Fruit fly (Drosophila melanogaster) whole organism, pupa: ENCODE data around the gene CG14837.

ENCODE experiments used
- CG10348 ChIP-seq: fragments of 200-800 bp; sonication (Bioruptor generic); IDR thresholded peaks from 2 replicates; pipeline ENCODE4 v1.3.6; 2022; ENCODE audit warnings: missing biosample characterization, missing genetic modification characterization
- CG12605 ChIP-seq: fragments of 200-800 bp; sonication (Bioruptor generic); IDR thresholded peaks from 2 replicates; pipeline ENCODE4 v1.3.6; 2022; ENCODE audit warnings: missing biosample characterization, missing genetic modification characterization
- CG13204 ChIP-seq: fragments of 200-800 bp; sonication (Bioruptor generic); optimal IDR thresholded peaks from 2 replicates; lab custom pipeline; 2018; ENCODE audit warnings: missing biosample characterization, mild to moderate bottlenecking, missing genetic modification characterization, moderate library complexity
- CG14655 ChIP-seq: fragments of 200-800 bp; sonication (Bioruptor generic); optimal IDR thresholded peaks from 3 replicates; lab custom pipeline; 2017; ENCODE audit warnings: mild to moderate bottlenecking, missing biosample characterization, missing genetic modification reagents, missing genetic modification characterization
- CG15710 ChIP-seq: fragments of 200-800 bp; sonication (Bioruptor generic); optimal IDR thresholded peaks from 2 replicates; lab custom pipeline; 2018; ENCODE audit warnings: missing biosample characterization, mild to moderate bottlenecking, missing genetic modification characterization, moderate library complexity
- CG17806 ChIP-seq: fragments of 200-800 bp; sonication (Bioruptor generic); optimal IDR thresholded peaks from 2 replicates; lab custom pipeline; 2018; ENCODE audit warnings: missing biosample characterization, mild to moderate bottlenecking, missing genetic modification characterization, moderate library complexity
- CG32121 ChIP-seq: fragments of 200-800 bp; sonication (Bioruptor generic); IDR thresholded peaks from 2 replicates; pipeline ENCODE4 v1.3.6; 2022; ENCODE audit warnings: missing biosample characterization, missing genetic modification characterization
- CG34367 ChIP-seq: fragments of 200-800 bp; sonication (Bioruptor generic); optimal IDR thresholded peaks from 2 replicates; lab custom pipeline; 2018; ENCODE audit warnings: missing biosample characterization, mild to moderate bottlenecking, missing genetic modification characterization
- CG4496 ChIP-seq: fragments of 200-800 bp; sonication (Bioruptor generic); IDR thresholded peaks from 3 replicates; pipeline ENCODE4 v1.3.6; 2022; ENCODE audit warnings: missing biosample characterization, missing genetic modification characterization
- CG8159 ChIP-seq: fragments of 200-800 bp; sonication (Bioruptor generic); optimal IDR thresholded peaks from 3 replicates; lab custom pipeline; 2018; ENCODE audit warnings: missing biosample characterization, mild to moderate bottlenecking, missing genetic modification characterization, moderate library complexity
- CG8301 ChIP-seq: fragments of 200-800 bp; sonication (Bioruptor generic); optimal IDR thresholded peaks from 2 replicates; lab custom pipeline; 2018; ENCODE audit warnings: missing biosample characterization, mild to moderate bottlenecking, missing genetic modification characterization
- CG9948 ChIP-seq: fragments of 200-800 bp; sonication (Bioruptor generic); optimal IDR thresholded peaks from 2 replicates; lab custom pipeline; 2018; ENCODE audit warnings: missing biosample characterization, mild to moderate bottlenecking, missing genetic modification characterization, moderate library complexity
- D1 ChIP-seq: fragments of 200-800 bp; sonication (Bioruptor generic); optimal IDR thresholded peaks from 2 replicates; lab custom pipeline; 2018; ENCODE audit warnings: missing biosample characterization, mild to moderate bottlenecking, missing genetic modification characterization, moderate library complexity
- EcR ChIP-seq: fragments of 200-800 bp; sonication (Bioruptor generic); optimal IDR thresholded peaks from 3 replicates; lab custom pipeline; 2019; ENCODE audit warnings: missing biosample characterization, missing genetic modification characterization, mild to moderate bottlenecking, moderate library complexity, missing genetic modification reagents
- Ets98B ChIP-seq: fragments of 200-800 bp; sonication (Bioruptor generic); IDR thresholded peaks from 2 replicates; pipeline ENCODE4 v1.3.6; 2022; ENCODE audit warnings: missing biosample characterization, missing genetic modification characterization
- Pif1A ChIP-seq: fragments of 200-800 bp; sonication (Bioruptor generic); optimal IDR thresholded peaks from 3 replicates; lab custom pipeline; 2016; ENCODE audit warnings: missing biosample characterization, missing genetic modification characterization
- Pif1B ChIP-seq: fragments of 200-800 bp; sonication (Bioruptor generic); optimal IDR thresholded peaks from 3 replicates; lab custom pipeline; 2016; ENCODE audit warnings: missing biosample characterization, missing genetic modification characterization
- Snoo ChIP-seq: fragments of 200-800 bp; sonication (Bioruptor generic); optimal IDR thresholded peaks from 3 replicates; lab custom pipeline; 2017; ENCODE audit warnings: missing biosample characterization, mild to moderate bottlenecking, missing genetic modification characterization, inconsistent platforms
- fd96Ca ChIP-seq: fragments of 200-800 bp; sonication (Bioruptor generic); IDR thresholded peaks from 3 replicates; pipeline ENCODE4 v1.3.6; 2022; ENCODE audit warnings: missing biosample characterization, missing genetic modification characterization
- gl ChIP-seq: fragments of 200-800 bp; sonication (Bioruptor generic); optimal IDR thresholded peaks from 2 replicates; lab custom pipeline; 2018; ENCODE audit warnings: missing biosample characterization, mild to moderate bottlenecking, missing genetic modification characterization
- rn ChIP-seq: fragments of 200-800 bp; sonication (Bioruptor generic); IDR thresholded peaks from 2 replicates; pipeline ENCODE4 v1.3.6; 2022; ENCODE audit warnings: missing biosample characterization, missing genetic modification characterization

Gene CG14837

DNA sequence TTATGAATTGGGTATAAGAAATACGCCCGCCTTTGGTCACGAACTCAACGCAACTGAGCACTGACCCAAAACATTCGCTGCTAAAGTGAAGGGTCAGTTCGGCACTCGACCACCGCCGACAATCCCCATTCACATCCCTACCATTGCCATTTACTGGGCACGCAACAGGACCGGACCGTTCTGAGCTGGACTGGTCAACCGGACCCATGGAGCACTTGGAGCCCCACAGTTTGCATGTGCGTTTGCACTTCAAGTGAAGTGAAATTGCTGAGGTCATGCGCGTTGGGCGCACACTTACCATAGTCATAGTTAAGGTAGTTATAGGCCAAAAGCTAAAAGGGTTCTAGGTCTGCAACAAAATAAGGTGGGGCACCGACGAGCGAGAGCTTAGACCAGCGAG, at the start of gene CG14837:
Gene CG14837 (minus strand): TSS at position 101 of the 400 bp plus-strand sequence.
- TF ChIP-seq Pif1A (GFP tag; lab: Kevin White, UChicago) (no peak), rn (GFP tag; lab: Robert Waterston, UW) (no peak), Pif1B (GFP tag; lab: Kevin White, UChicago) (no peak), CG32121 (no peak), CG12605 (GFP tag; lab: Robert Waterston, UW) (no peak), gl (tag; lab: Kevin White, UChicago) (no peak), Snoo (tag; lab: Kevin White, UChicago) (no peak), CG15710 (tag; lab: Kevin White, UChicago) (no peak), CG4496 (GFP tag; lab: Robert Waterston, UW) (no peak), CG13204 (GFP tag; lab: Kevin White, UChicago) (no peak), D1 (tag; lab: Kevin White, UChicago) (no peak), fd96Ca (GFP tag; lab: Robert Waterston, UW) (no peak), CG14655 (no peak), CG17806 (no peak), CG34367 (tag; lab: Kevin White, UChicago) (no peak), CG10348 (GFP tag; lab: Robert Waterston, UW) (no peak), CG8301 (tag; lab: Kevin White, UChicago) (no peak), CG8159 (tag; lab: Kevin White, UChicago) (no peak), EcR (GFP tag; lab: Kevin White, UChicago) (no peak)

DNA sequence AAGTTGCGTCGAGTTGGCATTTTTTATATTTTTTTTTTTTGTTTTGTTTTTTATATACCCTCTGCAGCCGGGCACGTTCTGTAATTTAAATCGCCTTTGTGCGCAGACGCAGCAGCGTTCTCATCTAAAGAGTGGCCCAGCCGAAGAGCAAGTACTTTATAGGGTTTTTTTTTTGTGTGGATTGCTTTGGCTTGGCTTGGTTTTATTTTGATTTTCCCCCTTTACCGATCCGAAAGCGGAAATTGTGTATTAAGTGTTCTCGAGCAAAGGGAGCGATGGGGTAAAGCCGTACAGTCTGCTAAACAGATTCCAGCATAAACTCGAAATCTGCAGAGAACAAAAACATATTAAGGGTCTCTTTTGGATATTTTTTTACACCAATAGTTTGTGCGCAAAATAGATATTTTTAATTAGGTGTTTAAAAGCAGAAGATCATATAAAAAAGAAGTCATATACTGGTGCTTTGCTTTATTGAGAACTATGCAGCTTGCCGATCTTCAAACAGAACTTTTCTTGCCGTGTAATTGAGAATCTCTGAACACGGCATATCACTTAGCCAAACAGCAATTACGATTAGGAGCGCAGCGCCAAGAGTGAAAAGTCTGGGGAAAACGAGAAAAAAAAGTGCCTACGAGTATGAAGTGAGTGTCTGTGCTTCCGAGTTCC, 46.6 kb upstream of the CG14837 start:
- TF ChIP-seq CG4496 (GFP tag; lab: Robert Waterston, UW) (no peak), gl (tag; lab: Kevin White, UChicago) (peak; percentile 12), CG10348 (GFP tag; lab: Robert Waterston, UW) (no peak), CG12605 (GFP tag; lab: Robert Waterston, UW) (no peak), Pif1A (GFP tag; lab: Kevin White, UChicago) (peak; percentile 21), Pif1B (GFP tag; lab: Kevin White, UChicago) (no peak), CG8301 (tag; lab: Kevin White, UChicago) (peak; percentile 27), CG9948 (tag; lab: Kevin White, UChicago) (peak; percentile 41), D1 (tag; lab: Kevin White, UChicago) (no peak), rn (GFP tag; lab: Robert Waterston, UW) (no peak), CG17806 (peak; percentile 50), CG15710 (tag; lab: Kevin White, UChicago) (peak; percentile 17), Ets98B (GFP tag; lab: Robert Waterston, UW) (no peak), CG32121 (no peak), CG8159 (tag; lab: Kevin White, UChicago) (peak; percentile 50), EcR (GFP tag; lab: Kevin White, UChicago) (no peak), CG13204 (GFP tag; lab: Kevin White, UChicago) (peak; percentile 21), CG14655 (peak; percentile 44)
- TF ChIP-seq, all 21 proteins: peak for 9

DNA sequence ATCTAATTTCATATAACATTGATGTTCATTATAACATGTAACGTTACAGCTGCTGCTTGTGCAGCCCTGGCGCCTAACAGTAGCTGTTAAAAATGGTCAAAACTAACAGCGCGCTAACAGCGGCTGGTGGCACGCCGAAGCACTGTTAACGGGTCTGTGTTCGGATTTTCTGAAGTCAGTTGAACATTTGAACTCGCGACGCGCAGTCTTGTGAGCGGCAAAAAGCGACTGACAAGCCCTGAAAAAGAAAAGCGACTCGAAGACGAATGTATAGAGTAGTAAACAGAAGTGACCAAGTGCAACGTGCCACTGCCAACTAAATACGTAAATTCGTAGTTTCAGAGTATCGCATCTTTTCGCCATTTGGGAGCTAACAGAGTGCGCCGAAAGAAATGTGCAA, 45.0 kb upstream of the CG14837 start:
- TF ChIP-seq CG13204 (GFP tag; lab: Kevin White, UChicago): peak; percentile 19
- TF ChIP-seq Snoo (tag; lab: Kevin White, UChicago): no peak
- TF ChIP-seq Ets98B (GFP tag; lab: Robert Waterston, UW): 0 out of 2 replicates have a peak, but pooled peaks have one; percentile 14
- peak; percentile 27; the same call in 1 of the 3 replicates for TF ChIP-seq CG4496 (GFP tag; lab: Robert Waterston, UW)
- TF ChIP-seq fd96Ca (GFP tag; lab: Robert Waterston, UW): peak; percentile 6; the same call in 1 of the 3 replicates
- TF ChIP-seq CG32121: peak; percentile 39; the same call in 1 of the 2 replicates
- TF ChIP-seq CG8159 (tag; lab: Kevin White, UChicago): no peak
- no peak for TF ChIP-seq rn (GFP tag; lab: Robert Waterston, UW)
- no peak for TF ChIP-seq CG10348 (GFP tag; lab: Robert Waterston, UW)
- no peak for TF ChIP-seq CG34367 (tag; lab: Kevin White, UChicago)
- no peak for TF ChIP-seq CG8301 (tag; lab: Kevin White, UChicago)
- TF ChIP-seq CG14655: no peak
- TF ChIP-seq CG15710 (tag; lab: Kevin White, UChicago): no peak
- peak; percentile 44; the same call in 1 of the 2 replicates for TF ChIP-seq CG12605 (GFP tag; lab: Robert Waterston, UW)
- TF ChIP-seq CG9948 (tag; lab: Kevin White, UChicago): no peak

DNA sequence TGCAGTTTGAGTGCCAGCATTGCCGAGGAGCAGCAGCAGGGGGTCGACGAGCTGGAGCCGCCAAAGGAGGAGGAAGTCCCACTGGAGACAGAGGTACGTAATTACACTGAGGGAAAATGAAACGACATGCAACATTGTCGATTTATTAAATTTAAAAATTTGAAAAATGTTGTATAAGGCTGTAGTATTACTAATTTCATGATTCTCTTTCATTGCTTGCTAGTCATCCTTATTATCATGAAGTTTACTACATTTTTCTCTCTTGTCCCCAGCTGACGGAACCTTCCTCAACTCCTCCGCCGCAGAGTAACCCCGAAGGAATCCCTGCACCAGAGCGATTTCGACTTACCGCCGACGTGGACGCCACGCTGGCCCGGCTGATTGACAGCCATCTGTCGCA, 43.6 kb upstream of the CG14837 start:
- TF ChIP-seq CG8159 (tag; lab: Kevin White, UChicago): peak; percentile 49
- no peak for TF ChIP-seq Ets98B (GFP tag; lab: Robert Waterston, UW)
- TF ChIP-seq Pif1A (GFP tag; lab: Kevin White, UChicago): peak; percentile 32
- TF ChIP-seq CG34367 (tag; lab: Kevin White, UChicago): peak; percentile 19
- TF ChIP-seq rn (GFP tag; lab: Robert Waterston, UW): no peak
- TF ChIP-seq CG14655: peak; percentile 46
- TF ChIP-seq CG4496 (GFP tag; lab: Robert Waterston, UW): no peak; the same call in 2 of the 3 replicates
- TF ChIP-seq CG17806: peak; percentile 43
- no peak for TF ChIP-seq CG32121
- TF ChIP-seq Pif1B (GFP tag; lab: Kevin White, UChicago): no peak
- peak; percentile 23 for TF ChIP-seq CG15710 (tag; lab: Kevin White, UChicago)
- no peak for TF ChIP-seq CG10348 (GFP tag; lab: Robert Waterston, UW)
- TF ChIP-seq CG8301 (tag; lab: Kevin White, UChicago): peak; percentile 8
- no peak for TF ChIP-seq gl (tag; lab: Kevin White, UChicago)
- TF ChIP-seq EcR (GFP tag; lab: Kevin White, UChicago): no peak
- TF ChIP-seq CG9948 (tag; lab: Kevin White, UChicago): peak; percentile 54
- no peak for TF ChIP-seq fd96Ca (GFP tag; lab: Robert Waterston, UW)
- TF ChIP-seq D1 (tag; lab: Kevin White, UChicago): no peak
- TF ChIP-seq Snoo (tag; lab: Kevin White, UChicago): no peak
- no peak for TF ChIP-seq CG13204 (GFP tag; lab: Kevin White, UChicago)
- no peak for TF ChIP-seq CG12605 (GFP tag; lab: Robert Waterston, UW)
